Fruit fly (Drosophila melanogaster) whole organism, embryonic: ENCODE data around the gene CG31817.

Experiments used
- Adf1 ChIP-seq: fragments of 200-800 bp; sonication (Bioruptor generic); IDR thresholded peaks from 2 replicates; pipeline ENCODE4 v1.3.6; 2022; ENCODE audit warnings: missing biosample characterization, missing genetic modification characterization
- Antp ChIP-seq: fragments of 200-800 bp; sonication (Bioruptor generic); optimal IDR thresholded peaks from 3 replicates; lab custom pipeline; 2016; ENCODE audit warnings: missing biosample characterization, missing genetic modification characterization
- CG16813 ChIP-seq: fragments of 200-800 bp; sonication (Bioruptor generic); IDR thresholded peaks from 3 replicates; pipeline ENCODE4 v1.3.6; 2022; ENCODE audit warnings: missing biosample characterization, missing genetic modification characterization; ENCODE audit not compliant: partially characterized antibody
- CG17568 ChIP-seq: fragments of 200-800 bp; sonication (Bioruptor generic); optimal IDR thresholded peaks from 2 replicates; lab custom pipeline; 2018; ENCODE audit warnings: missing biosample characterization, mild to moderate bottlenecking, missing genetic modification characterization, moderate library complexity
- CG1832 ChIP-seq: fragments of 200-800 bp; sonication (Bioruptor generic); optimal IDR thresholded peaks from 2 replicates; lab custom pipeline; 2017; ENCODE audit warnings: missing biosample characterization, mild to moderate bottlenecking, missing genetic modification characterization, inconsistent platforms
- CG7271 ChIP-seq: fragments of 200-800 bp; sonication (Bioruptor generic); optimal IDR thresholded peaks from 2 replicates; lab custom pipeline; 2018; ENCODE audit warnings: missing biosample characterization, mild to moderate bottlenecking, missing genetic modification characterization, moderate library complexity
- CG7372 ChIP-seq: fragments of 200-800 bp; sonication (Bioruptor generic); IDR thresholded peaks from 2 replicates; pipeline ENCODE4 v1.3.6; 2022; ENCODE audit warnings: missing biosample characterization, missing genetic modification characterization
- CG8089 ChIP-seq: fragments of 200-800 bp; sonication (Bioruptor generic); optimal IDR thresholded peaks from 3 replicates; lab custom pipeline; 2016; ENCODE audit warnings: missing biosample characterization, missing genetic modification characterization
- CG8359 ChIP-seq: fragments of 200-800 bp; sonication (Bioruptor generic); optimal IDR thresholded peaks from 2 replicates; lab custom pipeline; 2017; ENCODE audit warnings: missing biosample characterization, mild to moderate bottlenecking, missing genetic modification characterization, borderline replicate concordance
- CG8478 ChIP-seq: fragments of >200 bp; optimal IDR thresholded peaks from 2 replicates; lab custom pipeline; 2018
- CG9609 ChIP-seq: fragments of 200-800 bp; sonication (Bioruptor generic); optimal IDR thresholded peaks from 3 replicates; lab custom pipeline; 2016; ENCODE audit warnings: missing biosample characterization, missing genetic modification characterization
- Camta ChIP-seq: fragments of 200-800 bp; sonication (Bioruptor generic); optimal IDR thresholded peaks from 2 replicates; lab custom pipeline; 2016; ENCODE audit warnings: missing biosample characterization, missing genetic modification characterization
- CkIIα-i1 ChIP-seq: fragments of 200-800 bp; sonication (Bioruptor generic); IDR thresholded peaks from 2 replicates; pipeline ENCODE4 v1.3.6; 2022; ENCODE audit warnings: missing biosample characterization, missing genetic modification characterization
- D ChIP-seq, 2 experiments: fragments of 200-800 bp in 1 of 2; fragments of >200 bp in 1 of 2; sonication (Bioruptor generic) in 1 of 2; optimal IDR thresholded peaks; 2 replicates in 1 of 2; 3 replicates in 1 of 2; lab custom pipeline; 2017; ENCODE audit warnings: mild to moderate bottlenecking in 1 of 2, missing biosample characterization in 1 of 2, missing genetic modification characterization in 1 of 2, missing genetic modification reagents in 1 of 2
- Hmr ChIP-seq: fragments of 200-800 bp; sonication (Bioruptor generic); optimal IDR thresholded peaks from 3 replicates; lab custom pipeline; 2017; ENCODE audit warnings: mild to moderate bottlenecking, missing biosample characterization, missing genetic modification reagents, missing genetic modification characterization
- Med ChIP-seq: fragments of 200-800 bp; sonication (Bioruptor generic); peaks from one replicate; lab custom pipeline; 2016; ENCODE audit warnings: missing biosample characterization, missing genetic modification characterization, mild to moderate bottlenecking, inconsistent platforms, moderate library complexity
- Oaz ChIP-seq: fragments of 200-800 bp; sonication (Bioruptor generic); IDR thresholded peaks from 2 replicates; pipeline ENCODE4 v1.3.6; 2022; ENCODE audit warnings: missing biosample characterization, missing genetic modification characterization
- Ptx1 ChIP-seq: fragments of 200-800 bp; sonication (Bioruptor generic); IDR thresholded peaks from 2 replicates; pipeline ENCODE4 v1.3.6; 2022; ENCODE audit warnings: missing biosample characterization, missing genetic modification characterization
- Six4 ChIP-seq: fragments of 200-800 bp; sonication (Bioruptor generic); optimal IDR thresholded peaks from 2 replicates; lab custom pipeline; 2016; ENCODE audit warnings: missing biosample characterization, missing genetic modification characterization
- Trl ChIP-seq, 3 experiments: fragments of >200 bp in 2 of 3; fragments of 200-800 bp in 1 of 3; sonication (Bioruptor generic) in 1 of 3; optimal IDR thresholded peaks; 2 replicates in 1 of 3; 3 replicates in 2 of 3; lab custom pipeline; 2016 to 2017; ENCODE audit warnings: missing biosample characterization in 1 of 3, missing genetic modification characterization in 1 of 3
- YL-1 ChIP-seq: fragments of 200-800 bp; sonication (Bioruptor generic); optimal IDR thresholded peaks from 3 replicates; lab custom pipeline; 2017; ENCODE audit warnings: missing biosample characterization, mild to moderate bottlenecking, missing genetic modification characterization
- ab ChIP-seq: fragments of 200-800 bp; sonication (Bioruptor generic); optimal IDR thresholded peaks from 2 replicates; lab custom pipeline; 2016; ENCODE audit warnings: missing biosample characterization, missing genetic modification characterization
- cg ChIP-seq: fragments of 200-800 bp; sonication (Bioruptor generic); optimal IDR thresholded peaks from 3 replicates; lab custom pipeline; 2019; ENCODE audit warnings: missing biosample characterization, mild to moderate bottlenecking, missing genetic modification characterization, moderate library complexity
- crp ChIP-seq, 2 experiments: fragments of 200-800 bp; sonication (Bioruptor generic); optimal IDR thresholded peaks; 2 replicates in 1 of 2; 3 replicates in 1 of 2; lab custom pipeline; 2017; ENCODE audit warnings: missing biosample characterization in 2 of 2, missing genetic modification characterization in 2 of 2, mild to moderate bottlenecking in 1 of 2, moderate library complexity in 1 of 2
- exex ChIP-seq: fragments of 200-800 bp; sonication (Bioruptor generic); optimal IDR thresholded peaks from 4 replicates; lab custom pipeline; 2018; ENCODE audit warnings: missing biosample characterization, mild to moderate bottlenecking, missing genetic modification characterization, moderate library complexity
- fd64A ChIP-seq: fragments of 200-800 bp; sonication (Bioruptor generic); optimal IDR thresholded peaks from 3 replicates; lab custom pipeline; 2018; ENCODE audit warnings: missing biosample characterization, mild to moderate bottlenecking, missing genetic modification characterization
- ham ChIP-seq: fragments of 200-800 bp; sonication (Bioruptor generic); IDR thresholded peaks from 2 replicates; pipeline ENCODE4 v1.3.6; 2022; ENCODE audit warnings: missing biosample characterization, missing genetic modification characterization
- hkb ChIP-seq, 2 experiments: fragments of 200-800 bp in 1 of 2; fragments of >200 bp in 1 of 2; sonication (Bioruptor generic) in 1 of 2; IDR thresholded peaks in 1 of 2; optimal IDR thresholded peaks in 1 of 2; 2 replicates each; pipeline versions ENCODE4 v1.3.6 to Lab custom; 2017 to 2022; ENCODE audit warnings: missing biosample characterization in 1 of 2, missing genetic modification characterization in 1 of 2
- inv ChIP-seq: fragments of 200-800 bp; sonication (Bioruptor generic); IDR thresholded peaks from 2 replicates; pipeline ENCODE4 v1.3.6; 2022; ENCODE audit warnings: missing biosample characterization, missing genetic modification characterization; ENCODE audit not compliant: partially characterized antibody
- kni ChIP-seq: fragments of 200-800 bp; sonication (Bioruptor generic); optimal IDR thresholded peaks from 3 replicates; lab custom pipeline; 2017; ENCODE audit warnings: mild to moderate bottlenecking, missing biosample characterization, missing genetic modification reagents, missing genetic modification characterization
- lbe ChIP-seq: fragments of 200-800 bp; sonication (Bioruptor generic); optimal IDR thresholded peaks from 2 replicates; lab custom pipeline; 2016; ENCODE audit warnings: missing biosample characterization, mild to moderate bottlenecking, missing genetic modification characterization
- otp ChIP-seq: fragments of 200-800 bp; sonication (Bioruptor generic); IDR thresholded peaks from 3 replicates; pipeline ENCODE4, ENCODE4 v1.3.6; 2022; ENCODE audit warnings: missing biosample characterization, missing genetic modification characterization
- p53 ChIP-seq: fragments of 200-800 bp; sonication (Bioruptor generic); optimal IDR thresholded peaks from 2 replicates; lab custom pipeline; 2016; ENCODE audit warnings: missing biosample characterization, missing genetic modification characterization
- pfk ChIP-seq: fragments of 200-800 bp; sonication (Bioruptor generic); optimal IDR thresholded peaks from 2 replicates; lab custom pipeline; 2018; ENCODE audit warnings: missing biosample characterization, mild to moderate bottlenecking, missing genetic modification characterization, moderate library complexity
- scrt ChIP-seq: fragments of 200-800 bp; sonication (Bioruptor generic); optimal IDR thresholded peaks from 2 replicates; lab custom pipeline; 2018; ENCODE audit warnings: missing biosample characterization, mild to moderate bottlenecking, missing genetic modification characterization, moderate library complexity
- tio ChIP-seq: fragments of 200-800 bp; sonication (Bioruptor generic); optimal IDR thresholded peaks from 2 replicates; lab custom pipeline; 2017; ENCODE audit warnings: missing biosample characterization, missing genetic modification characterization, inconsistent platforms
- tll ChIP-seq, 2 experiments: fragments of 200-800 bp in 1 of 2; fragments of >200 bp in 1 of 2; sonication (Bioruptor generic) in 1 of 2; optimal IDR thresholded peaks; 2 replicates each; lab custom pipeline; 2017 to 2019; ENCODE audit warnings: missing biosample characterization in 2 of 2, missing genetic modification characterization in 2 of 2, mild to moderate bottlenecking in 1 of 2, moderate library complexity in 1 of 2
- wor ChIP-seq: fragments of 200-800 bp; sonication (Bioruptor generic); IDR thresholded peaks from 2 replicates; pipeline ENCODE4 v1.3.6; 2022; ENCODE audit warnings: missing biosample characterization, missing genetic modification characterization
- zfh2 ChIP-seq: fragments of 200-800 bp; sonication (Bioruptor generic); optimal IDR thresholded peaks from 2 replicates; lab custom pipeline; 2016; ENCODE audit warnings: missing biosample characterization, missing genetic modification characterization

The CG31817 gene

dm6 chr2L:16287006-16287601 lies 50.6 kb downstream of the CG31817 start:
- TF ChIP-seq Hmr (GFP tag; lab: Kevin White, UChicago): no peak
- no peak for TF ChIP-seq CG9609 (GFP tag; lab: Kevin White, UChicago)
- no peak for TF ChIP-seq CG16813
- TF ChIP-seq CkIIα-i1 (GFP tag; lab: Robert Waterston, UW): no peak
- TF ChIP-seq kni (GFP tag; lab: Kevin White, UChicago): peak; percentile 61
- no peak for TF ChIP-seq ham (GFP tag; lab: Robert Waterston, UW)
- TF ChIP-seq ab: no peak
- TF ChIP-seq crp (GFP tag; optimal IDR thresholded peaks at IDR 0.05; lab: Kevin White, UChicago): peak; percentile 61 to 82
- no peak for TF ChIP-seq Ptx1
- no peak for TF ChIP-seq wor (GFP tag; lab: Robert Waterston, UW)
- no peak for TF ChIP-seq pfk (GFP tag; lab: Kevin White, UChicago)
- no peak for TF ChIP-seq Oaz (GFP tag; lab: Robert Waterston, UW)
- peak; percentile 43 for TF ChIP-seq CG8478
- TF ChIP-seq fd64A: peak; percentile 6
- TF ChIP-seq cg (GFP tag; lab: Kevin White, UChicago): peak; percentile 73
- peak; percentile 32 for TF ChIP-seq CG8359 (GFP tag; lab: Kevin White, UChicago)
- peak; percentile 62 to 74 for TF ChIP-seq Trl (optimal IDR thresholded peaks at IDR 0.05; lab: Kevin White, UChicago)
- TF ChIP-seq Trl (GFP tag; optimal IDR thresholded peaks at IDR 0.05; lab: Kevin White, UChicago): no peak
- no peak for TF ChIP-seq scrt (GFP tag; lab: Kevin White, UChicago)
- no peak for TF ChIP-seq tio (GFP tag; lab: Kevin White, UChicago)
- peak in 1 of 2 experiments; percentile 38 for TF ChIP-seq tll (GFP tag; optimal IDR thresholded peaks at IDR 0.05; lab: Kevin White, UChicago)
- no peak for TF ChIP-seq exex (tag; lab: Kevin White, UChicago)
- no peak for TF ChIP-seq zfh2 (GFP tag; lab: Kevin White, UChicago)
- TF ChIP-seq CG7271: no peak
- TF ChIP-seq YL-1 (GFP tag; lab: Kevin White, UChicago): peak; percentile 33
- no peak for TF ChIP-seq lbe
- no peak for TF ChIP-seq Camta (GFP tag; lab: Kevin White, UChicago)
- TF ChIP-seq otp (GFP tag; lab: Robert Waterston, UW): no peak
- TF ChIP-seq p53 (GFP tag; lab: Kevin White, UChicago): peak; percentile 99
- no peak for TF ChIP-seq CG8089
- TF ChIP-seq Adf1 (GFP tag; lab: Robert Waterston, UW): no peak
- TF ChIP-seq Med (GFP tag; lab: Kevin White, UChicago): peak; percentile 23
- TF ChIP-seq hkb (optimal IDR thresholded peaks at IDR 0.05; lab: Kevin White, UChicago): no peak
- no peak for TF ChIP-seq hkb (GFP tag; IDR thresholded peaks at IDR 0.05; lab: Robert Waterston, UW)
- TF ChIP-seq Antp: no peak
- no peak for TF ChIP-seq CG7372
- no peak for TF ChIP-seq inv (GFP tag; lab: Robert Waterston, UW)
- peak; percentile 17 for TF ChIP-seq D (optimal IDR thresholded peaks at IDR 0.05; lab: Kevin White, UChicago)
- no peak for TF ChIP-seq D (GFP tag; optimal IDR thresholded peaks at IDR 0.05; lab: Kevin White, UChicago)
- peak; percentile 85 for TF ChIP-seq CG1832 (GFP tag; lab: Kevin White, UChicago)
- no peak for TF ChIP-seq CG17568
- TF ChIP-seq Six4 (GFP tag; lab: Kevin White, UChicago): no peak
